Fruit fly (Drosophila melanogaster): Measurements from ENCODE around the gene CG31064.
A peak's percentile ranks its signal among the peaks of the same experiment; 100 is the strongest.

- TF ChIP-seq Snoo (tag; optimal IDR thresholded peaks at IDR 0.05) (peak; percentile 52), CG4496 (GFP tag; IDR thresholded peaks at IDR 0.05) (peak; percentile 63; the same call in 2 of the 3 replicates), CG9948 (tag; optimal IDR thresholded peaks at IDR 0.05) (peak; percentile 60), CG13204 (GFP tag; optimal IDR thresholded peaks at IDR 0.05) (no peak), Ets98B (GFP tag; IDR thresholded peaks at IDR 0.05) (peak; percentile 72), CG14655 (GFP tag; optimal IDR thresholded peaks at IDR 0.05) (peak; percentile 78), Pif1A (GFP tag; optimal IDR thresholded peaks at IDR 0.05) (peak; percentile 66), CG10348 (GFP tag; IDR thresholded peaks at IDR 0.05) (no peak), CG8301 (tag; optimal IDR thresholded peaks at IDR 0.05) (peak; percentile 70), CG32121 (GFP tag; IDR thresholded peaks at IDR 0.05) (peak; percentile 51; the same call in 1 of the 2 replicates), D1 (tag; optimal IDR thresholded peaks at IDR 0.05) (no peak)
Measured at dm6 chr3R:27224727-27225126, 14.2 kb downstream of the CG31064 start.

Data from whole organism, pupa.